Worm (Caenorhabditis elegans) whole organism, L1 larva: Measurements from ENCODE around the gene ceh-76.

Experiments
- aly-2 ChIP-seq: fragments of 150-350 bp; optimal IDR thresholded peaks from 2 replicates; lab custom pipeline; 2014; ENCODE audit warnings: missing biosample characterization, missing genetic modification characterization
- ama-1 ChIP-seq: fragments of 150-350 bp; optimal IDR thresholded peaks from 2 replicates; lab custom pipeline; 2014
- blmp-1 ChIP-seq: fragments of 150-350 bp; optimal IDR thresholded peaks from 2 replicates; lab custom pipeline; 2014; ENCODE audit warnings: missing biosample characterization, missing genetic modification characterization
- ceh-82 ChIP-seq, 3 experiments: fragments of 150-350 bp in 1 of 3; sonication (generic microtip) in 2 of 3; optimal IDR thresholded peaks; 2 replicates each; lab custom pipeline; 2014 to 2017; ENCODE audit warnings: missing biosample characterization in 3 of 3, missing genetic modification characterization in 3 of 3
- elt-2 ChIP-seq: sonication (generic microtip); optimal IDR thresholded peaks from 2 replicates; lab custom pipeline; 2016; ENCODE audit warnings: missing genetic modification characterization, mild to moderate bottlenecking, inconsistent platforms, missing compliant biosample characterization, missing genetic modification reagents
- jun-1 ChIP-seq: fragments of 150-350 bp; optimal IDR thresholded peaks from 2 replicates; lab custom pipeline; 2014; ENCODE audit warnings: missing biosample characterization, missing genetic modification reagents, missing genetic modification characterization
- lsy-2 ChIP-seq, 2 experiments: fragments of 150-350 bp; optimal IDR thresholded peaks; 2 replicates each; lab custom pipeline; 2014; ENCODE audit warnings: missing biosample characterization in 2 of 2, missing genetic modification characterization in 2 of 2
- nhr-11 ChIP-seq: fragments of 150-350 bp; optimal IDR thresholded peaks from 2 replicates; lab custom pipeline; 2014; ENCODE audit warnings: missing biosample characterization, missing genetic modification characterization
- nhr-237 ChIP-seq: fragments of 150-350 bp; optimal IDR thresholded peaks from 2 replicates; lab custom pipeline; 2014; ENCODE audit warnings: missing biosample characterization, missing genetic modification characterization
- nhr-77 ChIP-seq: fragments of 150-350 bp; optimal IDR thresholded peaks from 2 replicates; lab custom pipeline; 2014; ENCODE audit warnings: missing biosample characterization, missing genetic modification characterization
- unc-130 ChIP-seq: fragments of 150-350 bp; optimal IDR thresholded peaks from 2 replicates; lab custom pipeline; 2017; ENCODE audit warnings: missing biosample characterization, missing genetic modification characterization, inconsistent platforms

DNA sequence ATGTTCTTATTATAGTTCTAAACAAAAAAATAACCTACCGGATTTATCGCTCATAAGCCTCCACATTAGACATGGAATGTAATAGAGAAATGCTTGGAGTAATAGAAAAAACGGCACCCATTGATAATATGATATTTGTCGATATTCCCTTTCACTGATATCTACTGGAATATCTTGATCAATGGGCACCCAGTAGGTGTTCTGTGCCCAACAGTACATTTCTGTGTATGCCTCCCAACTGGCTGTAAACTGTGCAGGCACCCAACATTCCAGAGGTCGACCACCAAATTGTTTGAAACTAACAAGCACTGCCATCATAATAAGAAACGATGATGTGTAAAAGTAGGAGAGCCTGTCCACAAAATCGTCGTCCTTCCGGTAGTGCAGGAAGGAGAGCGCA lies 30.0 kb downstream of the ceh-76 start:
- TF ChIP-seq blmp-1 (tag; lab: Kevin White, UChicago) (no peak), unc-130 (no peak), jun-1 (no peak), nhr-77 (tag; lab: Kevin White, UChicago) (no peak), aly-2 (tag; lab: Kevin White, UChicago) (no peak), lsy-2 (tag; optimal IDR thresholded peaks at IDR 0.05; lab: Kevin White, UChicago) (no peak), nhr-11 (tag; lab: Kevin White, UChicago) (no peak), elt-2 (no peak), ama-1 (no peak), nhr-237 (tag; lab: Kevin White, UChicago) (no peak), ceh-82 (tag; optimal IDR thresholded peaks at IDR 0.05; lab: Kevin White, UChicago) (no peak)
